Worm (Caenorhabditis elegans): ENCODE results near the gene popl-1.

- TF ChIP-seq nhr-10 (tag; optimal IDR thresholded peaks at IDR 0.05), result no peak
- TF ChIP-seq mxl-3 (GFP tag; optimal IDR thresholded peaks at IDR 0.05), result no peak
- TF ChIP-seq mep-1 (tag; optimal IDR thresholded peaks at IDR 0.05), result no peak
- no peak for TF ChIP-seq dve-1 (tag; optimal IDR thresholded peaks at IDR 0.05; ENCODE audit: insufficient read depth)
- no peak for TF ChIP-seq hlh-30 (tag; optimal IDR thresholded peaks at IDR 0.05; ENCODE audit: insufficient read depth)
- no peak for TF ChIP-seq nhr-25 (tag; optimal IDR thresholded peaks at IDR 0.05; ENCODE audit: borderline replicate concordance, insufficient read depth)
- no peak for TF ChIP-seq Y105C5A.15 (GFP tag; IDR thresholded peaks at IDR 0.05)
- no peak for TF ChIP-seq snpc-4 (tag; optimal IDR thresholded peaks at IDR 0.05)
- no peak for TF ChIP-seq pqm-1 (tag; optimal IDR thresholded peaks at IDR 0.05)
- TF ChIP-seq set-16 (GFP tag; IDR thresholded peaks at IDR 0.05), result peak; percentile 66
- no peak for TF ChIP-seq unc-39 (tag; optimal IDR thresholded peaks at IDR 0.05)
- TF ChIP-seq attf-4 (tag; optimal IDR thresholded peaks at IDR 0.05), result no peak
Observed at ce11 chrIII:6478256-6479004, 47.7 kb upstream of the popl-1 start, which contains the start of gene zip-8.

All from whole organism, L4 larva.